Worm (Caenorhabditis elegans): ENCODE measurements around the gene Y40A1A.3.

Y40A1A.3 gene

DNA sequence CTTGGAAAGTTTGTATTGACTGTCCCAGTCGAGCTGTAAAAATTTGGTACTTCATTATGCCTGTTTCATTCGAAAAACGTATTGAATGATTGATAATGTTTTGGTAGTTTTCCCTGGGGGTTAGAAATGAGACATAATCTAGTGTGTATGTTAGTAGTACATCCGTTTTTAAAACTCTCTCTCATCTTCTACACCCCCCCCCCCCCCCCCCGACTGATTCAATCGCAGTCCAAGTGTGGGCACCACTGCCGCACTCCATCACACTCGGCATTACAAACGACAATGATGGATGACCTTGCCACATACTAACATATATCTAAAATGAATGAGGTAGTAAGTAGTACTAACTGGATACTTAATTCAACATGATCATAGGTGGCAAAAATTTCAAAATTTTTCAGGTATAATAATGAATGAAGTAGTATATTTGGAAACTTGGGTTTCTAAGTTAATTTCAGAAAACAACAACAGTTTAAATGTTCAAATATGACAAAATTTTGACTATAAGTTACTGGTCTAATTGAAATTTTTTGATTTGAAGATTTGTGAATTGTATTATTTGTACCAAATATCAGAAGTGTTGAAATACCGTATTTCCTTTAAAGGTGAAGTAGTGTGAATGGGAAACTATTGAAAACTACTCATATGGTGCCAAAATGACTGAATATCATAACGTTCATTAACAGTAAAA lies 43.8 kb upstream of the Y40A1A.3 start:
- TF ChIP-seq ceh-9 (tag; optimal IDR thresholded peaks at IDR 0.05) (no peak), fos-1 (tag; optimal IDR thresholded peaks at IDR 0.05) (no peak), fkh-2 (tag; optimal IDR thresholded peaks at IDR 0.05) (no peak), nhr-25 (tag; optimal IDR thresholded peaks at IDR 0.05) (no peak), aly-2 (tag; optimal IDR thresholded peaks at IDR 0.05) (no peak), nhr-67 (tag; optimal IDR thresholded peaks at IDR 0.05) (no peak), daf-12 (tag; optimal IDR thresholded peaks at IDR 0.05) (no peak), elt-1 (tag; optimal IDR thresholded peaks at IDR 0.05) (peak; percentile 33), snpc-4 (tag; optimal IDR thresholded peaks at IDR 0.05) (no peak)

DNA sequence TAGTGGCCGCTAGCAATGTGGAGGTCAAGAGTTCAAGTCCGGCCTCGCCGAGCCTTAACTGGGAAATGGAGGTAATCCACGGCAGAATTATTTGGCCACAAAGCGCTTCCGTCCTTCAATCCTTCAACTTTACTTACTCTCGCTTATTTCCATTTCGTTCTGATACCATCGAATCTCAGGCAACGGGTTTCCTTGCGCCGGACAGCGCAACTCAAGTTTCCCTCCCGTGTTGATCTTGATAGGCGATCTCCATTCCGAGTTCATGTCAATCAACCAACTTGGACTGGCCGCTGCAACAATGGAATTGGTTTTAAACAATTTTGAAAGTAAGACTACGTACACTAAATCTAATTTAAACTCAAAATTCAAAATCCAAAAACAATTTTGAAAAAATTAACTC lies 43.0 kb upstream of the Y40A1A.3 start:
- TF ChIP-seq elt-1 (tag; optimal IDR thresholded peaks at IDR 0.05), result peak; percentile 4
- no peak for TF ChIP-seq skn-1 (tag; optimal IDR thresholded peaks at IDR 0.05)

DNA sequence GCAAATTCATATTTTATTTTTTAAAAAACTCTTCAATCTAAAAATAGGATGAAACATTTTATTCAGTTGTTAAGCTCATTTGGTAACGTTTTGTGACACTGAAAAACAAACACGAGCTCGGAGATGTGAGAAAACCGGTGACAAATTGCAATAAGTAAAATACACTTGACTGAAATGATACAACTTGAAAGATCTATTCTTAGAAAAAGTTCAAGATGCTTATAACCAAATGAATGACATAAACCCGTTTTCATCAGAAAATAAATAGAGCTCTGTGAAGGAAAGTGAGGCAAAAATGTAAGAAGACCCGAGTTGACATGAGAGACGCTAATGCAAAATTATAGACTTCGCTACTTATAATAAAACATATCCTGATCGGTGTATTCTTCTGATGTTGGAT lies 41.5 kb upstream of the Y40A1A.3 start, which contains the start of gene smex-2:
Gene smex-2, minus strand, starts transcription at position 101 of the 400 bp plus-strand sequence.
- TF ChIP-seq nhr-23 (tag; optimal IDR thresholded peaks at IDR 0.05) (no peak), nhr-12 (tag; optimal IDR thresholded peaks at IDR 0.05) (no peak), egl-5 (tag; optimal IDR thresholded peaks at IDR 0.05) (no peak), R02D3.7 (tag; optimal IDR thresholded peaks at IDR 0.05) (no peak), ceh-16 (tag; optimal IDR thresholded peaks at IDR 0.05) (no peak), nhr-43 (tag; optimal IDR thresholded peaks at IDR 0.05; ENCODE audit: poor library complexity, severe bottlenecking) (no peak), pha-4 (tag; optimal IDR thresholded peaks at IDR 0.05) (no peak), mdl-1 (tag; optimal IDR thresholded peaks at IDR 0.05) (no peak), nhr-25 (tag; optimal IDR thresholded peaks at IDR 0.05) (no peak), tbx-2 (tag; optimal IDR thresholded peaks at IDR 0.05) (no peak), jun-1 (tag; optimal IDR thresholded peaks at IDR 0.05) (no peak), sea-2 (GFP tag; optimal IDR thresholded peaks at IDR 0.05) (no peak), ztf-4 (tag; optimal IDR thresholded peaks at IDR 0.05) (no peak)

DNA sequence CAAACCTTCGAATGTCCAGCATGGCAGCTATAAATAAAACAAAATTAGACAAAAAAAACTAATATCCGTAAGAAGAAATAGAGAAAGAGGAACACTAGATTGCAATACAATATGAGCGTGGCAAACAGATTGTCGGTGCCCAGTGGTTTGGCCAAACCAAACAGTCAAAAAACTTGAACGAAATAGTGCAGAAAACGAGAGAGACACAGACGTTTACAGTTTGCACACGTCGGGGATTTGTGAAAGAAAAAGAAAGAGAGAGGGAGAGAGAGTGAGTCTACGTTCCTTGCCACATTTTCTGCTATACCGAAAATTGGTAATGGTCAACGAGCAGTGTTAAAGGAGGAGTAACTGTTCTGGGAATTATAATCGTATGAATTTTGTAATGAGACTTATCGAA lies 37.3 kb upstream of the Y40A1A.3 start, which contains the start of gene ergi-1:
Gene ergi-1, minus strand, starts transcription at position 101 of the 400 bp plus-strand sequence.
- TF ChIP-seq nhr-23 (tag; optimal IDR thresholded peaks at IDR 0.05), result no peak
- TF ChIP-seq pha-4 (tag; optimal IDR thresholded peaks at IDR 0.05), result peak; percentile 69

DNA sequence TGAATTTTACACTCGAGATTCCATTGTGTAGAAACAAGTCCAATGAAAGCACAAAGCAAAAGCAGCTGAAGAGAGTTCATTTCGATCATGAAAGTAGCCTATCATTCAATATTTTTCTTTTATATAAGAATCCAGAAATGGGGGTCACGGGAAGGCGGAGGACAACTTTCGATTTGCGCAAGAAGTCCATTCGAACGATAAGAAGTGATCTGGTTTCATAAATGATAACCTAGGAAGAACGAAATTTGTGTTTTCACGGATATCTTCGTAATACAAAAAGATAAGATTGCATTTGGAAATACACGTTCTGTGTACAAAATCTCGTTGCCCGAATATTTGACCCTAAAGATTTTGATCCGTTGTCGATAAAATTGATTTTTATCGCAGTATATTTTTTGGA lies 33.6 kb upstream of the Y40A1A.3 start, which contains the start of gene Y102A11A.5:
Gene Y102A11A.5, minus strand, starts transcription at position 175 of the 400 bp plus-strand sequence.
- TF ChIP-seq elt-3 (tag; optimal IDR thresholded peaks at IDR 0.05) (peak in 1 of 3 experiments; percentile 55), nhr-77 (tag; optimal IDR thresholded peaks at IDR 0.05) (no peak), ZK546.5 (tag; optimal IDR thresholded peaks at IDR 0.05) (no peak), ama-1 (optimal IDR thresholded peaks at IDR 0.05) (no peak), ceh-16 (tag; optimal IDR thresholded peaks at IDR 0.05) (no peak), unc-62 (GFP tag; optimal IDR thresholded peaks at IDR 0.05) (no peak), nhr-67 (tag; optimal IDR thresholded peaks at IDR 0.05) (no peak), nhr-28 (tag; optimal IDR thresholded peaks at IDR 0.05) (no peak), ceh-82 (tag; optimal IDR thresholded peaks at IDR 0.05) (no peak), nhr-25 (tag; optimal IDR thresholded peaks at IDR 0.05) (no peak), nhr-23 (tag; optimal IDR thresholded peaks at IDR 0.05) (peak; percentile 46), fkh-2 (tag; optimal IDR thresholded peaks at IDR 0.05) (no peak), hmg-11 (tag; optimal IDR thresholded peaks at IDR 0.05) (no peak), egl-5 (tag; optimal IDR thresholded peaks at IDR 0.05) (no peak), nfya-1 (tag; optimal IDR thresholded peaks at IDR 0.05; ENCODE audit: insufficient read depth) (no peak), ztf-11 (tag; optimal IDR thresholded peaks at IDR 0.05) (no peak), daf-12 (tag; optimal IDR thresholded peaks at IDR 0.05) (no peak), fkh-10 (GFP tag; optimal IDR thresholded peaks at IDR 0.05) (no peak), nhr-237 (tag; optimal IDR thresholded peaks at IDR 0.05) (no peak), ceh-9 (tag; optimal IDR thresholded peaks at IDR 0.05) (no peak), zag-1 (tag; optimal IDR thresholded peaks at IDR 0.05) (no peak), snpc-4 (tag; optimal IDR thresholded peaks at IDR 0.05) (no peak), skn-1 (tag; optimal IDR thresholded peaks at IDR 0.05) (no peak), nhr-43 (tag; optimal IDR thresholded peaks at IDR 0.05; ENCODE audit: poor library complexity, severe bottlenecking) (peak; percentile 36), mml-1 (tag; optimal IDR thresholded peaks at IDR 0.05) (no peak), lin-39 (tag; optimal IDR thresholded peaks at IDR 0.05) (no peak), fos-1 (tag; optimal IDR thresholded peaks at IDR 0.05) (no peak)

Data from whole organism, L3 larva.